Fruit fly (Drosophila melanogaster): ENCODE data around the gene Tango4.

DNA sequence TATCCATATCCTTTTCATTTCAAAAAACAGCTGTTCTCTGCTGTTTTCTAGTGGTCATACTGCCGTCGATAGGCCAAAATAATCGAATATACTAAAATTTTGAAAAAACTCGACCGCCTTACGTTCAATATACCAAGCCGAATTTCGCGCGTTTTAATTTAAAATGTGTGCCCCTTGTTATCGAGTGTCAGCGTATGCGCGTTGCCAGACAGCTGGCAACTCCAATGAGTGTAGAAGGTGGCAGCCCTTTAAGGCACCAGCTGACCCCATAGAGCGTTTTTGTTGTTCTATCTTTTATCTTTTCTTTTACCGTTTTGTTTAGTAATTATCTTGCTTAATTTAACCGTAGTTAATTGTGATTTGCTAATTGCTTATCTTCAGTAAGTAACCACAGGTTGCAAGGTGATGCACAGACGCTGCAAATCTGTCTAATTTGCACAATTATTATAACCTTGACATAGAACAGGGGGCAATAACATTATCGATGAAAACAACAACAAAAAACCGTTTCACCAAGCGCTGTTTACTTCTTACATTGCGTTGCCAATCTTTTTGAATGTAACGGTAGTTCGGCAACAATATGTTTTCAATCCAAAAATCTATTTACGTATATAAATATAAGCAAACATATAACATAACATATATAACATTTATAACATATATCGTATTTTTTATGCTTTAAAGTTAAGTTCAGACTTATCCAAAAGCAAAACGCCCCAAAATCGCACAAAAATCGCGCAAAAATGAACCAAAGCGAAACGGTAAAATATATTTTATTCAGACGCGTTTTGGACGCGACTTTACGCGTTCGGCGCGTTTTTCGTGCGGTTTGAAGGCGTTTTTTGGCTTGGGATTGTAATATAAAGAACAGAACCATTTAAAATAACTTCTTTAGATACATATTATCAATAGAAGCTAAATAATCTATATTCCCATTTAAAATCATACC is 8.4 kb upstream of the Tango4 start, which contains the start of the genes CG1492 and regucalcin:
- TF ChIP-seq Hr96 (GFP tag; optimal IDR thresholded peaks at IDR 0.05) (no peak), CG33017 (tag; optimal IDR thresholded peaks at IDR 0.05) (no peak), CG11617 (GFP tag; optimal IDR thresholded peaks at IDR 0.05) (no peak), toe (GFP tag; optimal IDR thresholded peaks at IDR 0.05) (no peak), cic (GFP tag; optimal IDR thresholded peaks at IDR 0.05) (no peak), bab1 (GFP tag; optimal IDR thresholded peaks at IDR 0.05) (peak; percentile 16), Clk (GFP tag; optimal IDR thresholded peaks at IDR 0.05) (no peak), CG7045 (GFP tag; optimal IDR thresholded peaks at IDR 0.05) (no peak), kay (GFP tag; ENCODE audit: borderline replicate concordance) (peak; percentile 65)
